Worm (Caenorhabditis elegans) whole organism, L4 larva: Measurements from ENCODE around the gene Y60A3A.19.

Experiments used
- F49E8.2 ChIP-seq: sonication (generic microtip); optimal IDR thresholded peaks from 2 replicates; lab custom pipeline; 2016; ENCODE audit warnings: missing compliant biosample characterization, mild to moderate bottlenecking, missing genetic modification characterization, borderline replicate concordance
- T26A8.4 ChIP-seq: fragments of 200-800 bp; sonication (Bioruptor generic); IDR thresholded peaks from 2 replicates; pipeline ENCODE4 v1.3.6; 2022; ENCODE audit warnings: missing genetic modification characterization, missing compliant biosample characterization
- Y105C5A.15 ChIP-seq: fragments of 200-800 bp; sonication (Bioruptor generic); IDR thresholded peaks from 2 replicates; pipeline ENCODE4 v1.3.6; 2022; ENCODE audit warnings: missing genetic modification characterization, missing compliant biosample characterization
- Y48G9A.11 ChIP-seq: fragments of 200-800 bp; sonication (Bioruptor generic); IDR thresholded peaks from 2 replicates; pipeline ENCODE4 v1.3.6; 2022; ENCODE audit warnings: missing genetic modification reagents, missing genetic modification characterization, missing compliant biosample characterization
- Y75B8A.6 ChIP-seq: fragments of 200-800 bp; sonication (Bioruptor generic); IDR thresholded peaks from 2 replicates; pipeline ENCODE4 v1.3.6; 2022; ENCODE audit warnings: missing genetic modification reagents, missing genetic modification characterization, missing compliant biosample characterization
- ZK337.2 ChIP-seq: fragments of 200-800 bp; sonication (Bioruptor generic); IDR thresholded peaks from 2 replicates; pipeline ENCODE4 v1.3.6; 2022; ENCODE audit warnings: missing genetic modification reagents, missing genetic modification characterization, missing compliant biosample characterization
- ZK546.5 ChIP-seq, 2 experiments: sonication (generic microtip); optimal IDR thresholded peaks; 2 replicates each; lab custom pipeline; 2017; ENCODE audit warnings: missing biosample characterization in 2 of 2, missing genetic modification characterization in 2 of 2
- arid-1 ChIP-seq: fragments of 200-800 bp; sonication (Bioruptor generic); conservative IDR thresholded peaks from 2 replicates; pipeline ENCODE4 v1.3.6; 2022; ENCODE audit warnings: missing genetic modification reagents, missing genetic modification characterization, missing compliant biosample characterization
- attf-4 ChIP-seq: sonication (generic microtip); optimal IDR thresholded peaks from 3 replicates; lab custom pipeline; 2017; ENCODE audit warnings: missing biosample characterization, missing genetic modification characterization
- ceh-44 ChIP-seq: fragments of 200-800 bp; sonication (Bioruptor generic); IDR thresholded peaks from 2 replicates; pipeline ENCODE4 v1.3.6; 2022; ENCODE audit warnings: missing genetic modification reagents, missing genetic modification characterization, missing compliant biosample characterization
- ctbp-1 ChIP-seq: fragments of 200-800 bp; sonication (Bioruptor generic); IDR thresholded peaks from 2 replicates; pipeline ENCODE4 v1.3.6; 2022; ENCODE audit warnings: missing genetic modification reagents, missing genetic modification characterization, missing compliant biosample characterization
- daf-16 ChIP-seq, 3 experiments: sonication (generic microtip); optimal IDR thresholded peaks; 2 replicates each; lab custom pipeline; 2016 to 2017; ENCODE audit warnings: missing genetic modification characterization in 3 of 3, missing genetic modification reagents in 3 of 3, mild to moderate bottlenecking in 2 of 3, missing compliant biosample characterization in 2 of 3, missing biosample characterization in 1 of 3, moderate library complexity in 1 of 3
- dmd-8 ChIP-seq: fragments of 200-800 bp; sonication (Bioruptor generic); IDR thresholded peaks from 2 replicates; pipeline ENCODE4 v1.3.6; 2022; ENCODE audit warnings: missing genetic modification characterization, missing compliant biosample characterization
- dve-1 ChIP-seq: sonication (generic microtip); optimal IDR thresholded peaks from 2 replicates; lab custom pipeline; 2017; ENCODE audit warnings: antibody characterized with exemption, mild to moderate bottlenecking, missing genetic modification characterization, missing compliant biosample characterization; ENCODE audit not compliant: insufficient read depth
- gei-8 ChIP-seq: fragments of 200-800 bp; sonication (Bioruptor generic); optimal IDR thresholded peaks from 2 replicates; lab custom pipeline; 2018; ENCODE audit warnings: mild to moderate bottlenecking, missing genetic modification characterization, missing compliant biosample characterization
- hmg-1.1 ChIP-seq: fragments of 200-800 bp; sonication (Bioruptor generic); IDR thresholded peaks from 2 replicates; pipeline ENCODE4 v1.3.6; 2022; ENCODE audit warnings: missing genetic modification reagents, missing genetic modification characterization, missing compliant biosample characterization
- lim-7 ChIP-seq: fragments of 200-800 bp; sonication (Bioruptor generic); IDR thresholded peaks from 2 replicates; pipeline ENCODE4 v1.3.6; 2022; ENCODE audit warnings: missing genetic modification characterization, missing compliant biosample characterization
- lin-1 ChIP-seq: fragments of 200-800 bp; sonication (Bioruptor generic); IDR thresholded peaks from 2 replicates; pipeline ENCODE4 v1.3.6; 2022; ENCODE audit warnings: missing genetic modification reagents, missing genetic modification characterization, missing compliant biosample characterization
- lin-38 ChIP-seq: fragments of 200-800 bp; sonication (Bioruptor generic); IDR thresholded peaks from 2 replicates; pipeline ENCODE4 v1.3.6; 2022; ENCODE audit warnings: missing genetic modification reagents, missing genetic modification characterization, missing compliant biosample characterization
- lsy-2 ChIP-seq, 2 experiments: fragments of 150-350 bp in 1 of 2; sonication (generic microtip) in 1 of 2; optimal IDR thresholded peaks; 2 replicates each; lab custom pipeline; 2014 to 2017; ENCODE audit warnings: missing biosample characterization in 2 of 2, missing genetic modification characterization in 2 of 2
- madf-5 ChIP-seq, 2 experiments: fragments of 200-800 bp; sonication (Bioruptor generic); IDR thresholded peaks; 2 replicates each; pipeline ENCODE4 v1.3.6; 2022; ENCODE audit warnings: missing compliant biosample characterization in 2 of 2, missing genetic modification characterization in 2 of 2
- mdt-29 ChIP-seq: fragments of 200-800 bp; sonication (Bioruptor generic); IDR thresholded peaks from 2 replicates; pipeline ENCODE4 v1.3.6; 2022; ENCODE audit warnings: missing genetic modification reagents, missing genetic modification characterization, missing compliant biosample characterization
- nhr-111 ChIP-seq: fragments of 200-800 bp; sonication (Bioruptor generic); optimal IDR thresholded peaks from 2 replicates; lab custom pipeline; 2018; ENCODE audit warnings: mild to moderate bottlenecking, missing genetic modification characterization, missing compliant biosample characterization
- nhr-41 ChIP-seq: fragments of 200-800 bp; sonication (Bioruptor generic); IDR thresholded peaks from 2 replicates; pipeline ENCODE4 v1.3.6; 2022; ENCODE audit warnings: missing genetic modification reagents, missing genetic modification characterization, missing compliant biosample characterization
- nhr-76 ChIP-seq: fragments of 150-350 bp; optimal IDR thresholded peaks from 2 replicates; lab custom pipeline; 2014; ENCODE audit warnings: missing biosample characterization, missing genetic modification characterization
- rbr-2 ChIP-seq: sonication (generic microtip); optimal IDR thresholded peaks from 2 replicates; lab custom pipeline; 2016; ENCODE audit warnings: missing genotype, missing genetic modification characterization, missing compliant biosample characterization
- sdz-12 ChIP-seq: fragments of 200-800 bp; sonication (Bioruptor generic); optimal IDR thresholded peaks from 2 replicates; lab custom pipeline; 2018; ENCODE audit warnings: mild to moderate bottlenecking, missing genetic modification characterization, missing compliant biosample characterization
- snpc-1.2 ChIP-seq: fragments of 200-800 bp; sonication (Bioruptor generic); IDR thresholded peaks from 2 replicates; pipeline ENCODE4 v1.3.6; 2022; ENCODE audit warnings: missing genetic modification reagents, missing genetic modification characterization, missing compliant biosample characterization
- spr-1 ChIP-seq: sonication (generic microtip); optimal IDR thresholded peaks from 2 replicates; lab custom pipeline; 2016; ENCODE audit warnings: mild to moderate bottlenecking, missing genetic modification characterization, missing compliant biosample characterization
- tag-97 ChIP-seq: fragments of 200-800 bp; sonication (Bioruptor generic); IDR thresholded peaks from 2 replicates; pipeline ENCODE4 v1.3.6; 2022; ENCODE audit warnings: missing genetic modification characterization, missing compliant biosample characterization
- tra-1 ChIP-seq: fragments of 200-800 bp; sonication (Bioruptor generic); IDR thresholded peaks from 2 replicates; pipeline ENCODE4 v1.3.6; 2022; ENCODE audit warnings: missing genetic modification reagents, missing genetic modification characterization, missing compliant biosample characterization
- unc-39 ChIP-seq: sonication (generic microtip); optimal IDR thresholded peaks from 2 replicates; lab custom pipeline; 2017; ENCODE audit warnings: missing biosample characterization, missing genetic modification characterization
- zag-1 ChIP-seq: fragments of 150-350 bp; optimal IDR thresholded peaks from 2 replicates; lab custom pipeline; 2014; ENCODE audit warnings: missing biosample characterization, missing genetic modification characterization

The Y60A3A.19 gene

ce11 chrV:19915973-19916605 is at the start of gene Y60A3A.19, which contains the start of gene chk-2:
Gene Y60A3A.19 (plus strand): TSS chrV:19916555.
Gene chk-2 (minus strand): TSS chrV:19916023.
- TF ChIP-seq dve-1 (tag; lab: Kevin White, UChicago) (no peak), ZK337.2 (GFP tag; lab: Robert Waterston, UW) (no peak), F49E8.2 (tag; lab: Kevin White, UChicago) (peak; percentile 41)

- TF ChIP-seq Y48G9A.11 (GFP tag; lab: Robert Waterston, UW) (no peak), gei-8 (GFP tag; lab: Kevin White, UChicago) (no peak), zag-1 (no peak), nhr-41 (GFP tag; lab: Robert Waterston, UW) (no peak), tra-1 (GFP tag; lab: Robert Waterston, UW) (no peak), lin-38 (no peak), mdt-29 (GFP tag; lab: Robert Waterston, UW) (no peak), rbr-2 (tag; lab: Kevin White, UChicago) (no peak), arid-1 (GFP tag; lab: Robert Waterston, UW) (no peak), Y105C5A.15 (GFP tag; lab: Robert Waterston, UW) (no peak), tag-97 (no peak), Y75B8A.6 (no peak), sdz-12 (GFP tag; lab: Kevin White, UChicago) (no peak), lim-7 (GFP tag; lab: Robert Waterston, UW) (no peak), ZK546.5 (tag; optimal IDR thresholded peaks at IDR 0.05; lab: Kevin White, UChicago) (no peak), nhr-76 (tag; lab: Kevin White, UChicago) (no peak), madf-5 (GFP tag; IDR thresholded peaks at IDR 0.05; lab: Robert Waterston, UW) (no peak)
Measured at ce11 chrV:19867883-19868282, 48.5 kb upstream of the Y60A3A.19 start, which contains the start of gene Y116F11B.9. Gene Y116F11B.9 (minus strand): TSS chrV:19867983.

- TF ChIP-seq lsy-2 (tag; optimal IDR thresholded peaks at IDR 0.05; lab: Kevin White, UChicago) (no peak), snpc-1.2 (GFP tag; lab: Robert Waterston, UW) (no peak), hmg-1.1 (GFP tag; lab: Robert Waterston, UW) (no peak), ceh-44 (GFP tag; lab: Robert Waterston, UW) (no peak), unc-39 (tag; lab: Kevin White, UChicago) (no peak), ctbp-1 (GFP tag; lab: Robert Waterston, UW) (no peak), dmd-8 (no peak), daf-16 (GFP tag; optimal IDR thresholded peaks at IDR 0.05; lab: Kevin White, UChicago) (no peak), daf-16 (tag; optimal IDR thresholded peaks at IDR 0.05; lab: Kevin White, UChicago) (no peak), Y48G9A.11 (GFP tag; lab: Robert Waterston, UW) (no peak), spr-1 (tag; lab: Kevin White, UChicago) (no peak), lin-38 (no peak), Y75B8A.6 (no peak), lim-7 (GFP tag; lab: Robert Waterston, UW) (no peak), dve-1 (tag; lab: Kevin White, UChicago) (no peak), nhr-111 (no peak), lin-1 (GFP tag; lab: Robert Waterston, UW) (no peak)
Measured at ce11 chrV:19882916-19883315, 33.4 kb upstream of the Y60A3A.19 start, which contains the start of gene Y116F11B.13. Gene Y116F11B.13 (plus strand): TSS chrV:19883216.

- TF ChIP-seq T26A8.4 (GFP tag; lab: Robert Waterston, UW): no peak
- no peak for TF ChIP-seq ctbp-1 (GFP tag; lab: Robert Waterston, UW)
- TF ChIP-seq madf-5 (GFP tag; IDR thresholded peaks at IDR 0.05; lab: Robert Waterston, UW): no peak
- TF ChIP-seq Y75B8A.6: no peak
- no peak for TF ChIP-seq attf-4 (tag; lab: Kevin White, UChicago)
Measured at ce11 chrV:19895250-19895649, 21.1 kb upstream of the Y60A3A.19 start, which contains the start of gene gly-4. Gene gly-4 (minus strand): TSS chrV:19895350.
